Fruit fly (Drosophila melanogaster) S2 (cell line): Measurements from ENCODE around the gene CG2608.

Experiments used
- CG8478 ChIP-seq: fragments of >200 bp; optimal IDR thresholded peaks from 2 replicates; lab custom pipeline; 2018
- CTCF ChIP-seq, 2 experiments: fragments of >200 bp; optimal IDR thresholded peaks; 2 replicates each; lab custom pipeline; 2018

CG2608 gene

dm6 chr2L:20645394-20645869, at the start of gene CG2608, which contains the start of gene phr6-4:
Gene CG2608 (plus strand): TSS chr2L:20645822.
Gene phr6-4 (minus strand): TSS chr2L:20645791.
- TF ChIP-seq CG8478 (lab: Kevin White, UChicago) (no peak), CTCF (optimal IDR thresholded peaks at IDR 0.05; lab: Kevin White, UChicago) (no peak)

DNA sequence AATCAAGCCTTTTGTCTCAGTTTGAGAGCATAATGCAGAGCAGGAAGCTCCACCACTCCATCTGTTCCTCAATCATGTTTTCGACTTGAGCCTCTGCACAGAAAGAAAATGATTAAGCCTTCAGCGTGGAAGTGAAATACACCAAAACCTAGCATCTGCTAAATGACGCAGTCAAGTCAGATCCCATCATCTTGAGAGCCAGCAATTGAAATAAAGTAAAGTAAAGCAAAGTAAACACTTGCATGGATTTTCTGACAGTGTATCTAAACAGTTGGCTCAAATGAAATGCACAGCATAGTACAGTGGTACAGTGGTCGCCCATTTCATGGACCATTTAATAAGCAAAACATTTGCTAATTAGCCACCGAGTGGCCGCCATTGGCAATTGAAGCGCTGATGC, 47.9 kb upstream of the CG2608 start:
- TF ChIP-seq CG8478 (lab: Kevin White, UChicago) (no peak), CTCF (optimal IDR thresholded peaks at IDR 0.05; lab: Kevin White, UChicago) (no peak)

DNA sequence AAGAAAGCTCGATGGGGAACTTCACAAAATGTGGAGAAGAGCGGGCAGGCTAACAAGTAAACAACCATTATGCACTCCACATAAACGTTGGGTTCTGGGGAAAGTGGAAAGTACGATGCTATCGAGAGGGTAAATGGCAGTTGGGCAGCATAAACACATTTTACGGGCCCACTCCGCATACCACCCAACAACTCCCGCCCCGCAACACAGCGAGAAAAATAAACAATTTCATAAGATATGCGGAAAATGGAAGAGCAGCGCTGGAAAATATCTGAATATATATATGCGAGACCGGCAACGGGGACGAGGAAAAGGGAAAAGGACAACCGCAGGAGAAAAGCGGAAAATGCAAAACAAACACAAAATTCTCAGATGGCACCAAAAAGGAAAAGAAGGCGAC, 44.3 kb upstream of the CG2608 start:
- TF ChIP-seq CTCF (optimal IDR thresholded peaks at IDR 0.05; lab: Kevin White, UChicago), result no peak
- no peak for TF ChIP-seq CG8478 (lab: Kevin White, UChicago)

dm6 chr2L:20604096-20604495, 41.5 kb upstream of the CG2608 start, which contains the start of gene CG31677:
Gene CG31677 (minus strand): TSS chr2L:20604196.
- TF ChIP-seq CG8478 (lab: Kevin White, UChicago) (no peak), CTCF (optimal IDR thresholded peaks at IDR 0.05; lab: Kevin White, UChicago) (no peak)

dm6 chr2L:20614222-20614621, 31.4 kb upstream of the CG2608 start, which contains the start of gene CG15475:
Gene CG15475 (plus strand): TSS chr2L:20614522.
- TF ChIP-seq CG8478 (lab: Kevin White, UChicago), result no peak
- TF ChIP-seq CTCF (optimal IDR thresholded peaks at IDR 0.05; lab: Kevin White, UChicago), result no peak

DNA sequence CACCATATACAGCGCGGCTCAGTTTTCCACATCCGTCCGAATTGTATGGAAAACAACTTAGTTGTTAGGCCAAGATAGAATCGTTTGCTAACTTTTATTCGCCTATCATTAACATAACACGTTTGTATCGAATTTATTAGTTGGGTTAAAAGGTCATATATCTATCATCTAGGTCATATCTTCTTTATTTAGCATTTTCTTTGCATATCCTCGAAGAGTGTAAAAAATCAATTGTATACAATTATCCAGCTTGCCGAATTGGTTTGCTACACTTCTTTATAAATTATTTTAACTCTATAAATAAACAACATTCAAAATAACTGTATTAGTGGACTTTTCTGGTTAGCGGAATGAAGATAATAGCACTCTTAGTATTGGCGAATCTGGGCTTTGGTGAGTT, 11.4 kb upstream of the CG2608 start, which contains the start of gene CG17472:
TSS of gene CG17472 (plus strand) at position 301 of the 400 bp plus-strand sequence.
- TF ChIP-seq CG8478 (lab: Kevin White, UChicago) (no peak), CTCF (optimal IDR thresholded peaks at IDR 0.05; lab: Kevin White, UChicago) (no peak)

DNA sequence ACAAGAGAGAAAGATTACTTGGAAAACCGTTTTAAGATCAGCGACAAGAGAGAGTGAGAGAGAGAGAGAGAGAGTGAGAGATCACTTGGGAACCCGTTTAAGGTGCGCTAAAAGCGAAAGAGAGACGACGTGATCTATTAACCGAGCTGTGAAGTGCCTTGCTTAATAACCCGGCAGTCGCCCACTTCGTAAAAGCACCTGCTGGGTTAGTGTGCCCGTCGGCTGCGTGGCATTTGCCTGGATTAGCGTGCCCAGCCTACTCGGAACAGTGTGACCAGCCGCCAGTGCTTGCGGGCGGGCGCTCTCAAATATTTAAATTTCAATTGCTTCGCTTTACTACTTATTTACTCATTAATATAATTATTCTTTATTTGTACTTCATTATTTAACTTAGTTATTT, 7.2 kb upstream of the CG2608 start:
- TF ChIP-seq CTCF (optimal IDR thresholded peaks at IDR 0.05; lab: Kevin White, UChicago) (no peak), CG8478 (lab: Kevin White, UChicago) (no peak)

DNA sequence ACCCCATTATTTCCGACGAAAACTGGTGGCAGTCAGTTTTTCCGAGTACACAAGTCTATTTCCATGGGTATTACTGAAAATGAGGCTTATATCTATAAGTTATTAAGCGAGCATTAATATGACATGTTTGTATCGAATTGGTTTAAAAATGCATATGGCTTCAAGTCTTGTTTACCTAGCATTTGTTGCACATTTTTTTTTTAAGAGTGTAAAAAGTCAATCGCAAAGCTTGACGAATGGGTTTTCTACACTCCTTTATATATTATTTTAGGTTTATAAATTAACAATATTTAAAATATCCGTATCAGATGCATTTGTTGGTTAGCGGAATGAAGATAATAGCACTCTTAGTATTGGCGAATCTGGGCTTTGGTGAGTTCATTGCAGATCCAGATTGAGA, 5.8 kb upstream of the CG2608 start, which contains the start of gene CG31680:
TSS of gene CG31680 (plus strand) at position 301 of the 400 bp plus-strand sequence.
- TF ChIP-seq CTCF (optimal IDR thresholded peaks at IDR 0.05; lab: Kevin White, UChicago) (no peak), CG8478 (lab: Kevin White, UChicago) (no peak)

- TF ChIP-seq CTCF (optimal IDR thresholded peaks at IDR 0.05; lab: Kevin White, UChicago), result no peak
- TF ChIP-seq CG8478 (lab: Kevin White, UChicago), result no peak
Observed at dm6 chr2L:20640617-20641016, 5.0 kb upstream of the CG2608 start, which contains the start of gene Sfp38D. Gene Sfp38D (plus strand): TSS chr2L:20640917.

DNA sequence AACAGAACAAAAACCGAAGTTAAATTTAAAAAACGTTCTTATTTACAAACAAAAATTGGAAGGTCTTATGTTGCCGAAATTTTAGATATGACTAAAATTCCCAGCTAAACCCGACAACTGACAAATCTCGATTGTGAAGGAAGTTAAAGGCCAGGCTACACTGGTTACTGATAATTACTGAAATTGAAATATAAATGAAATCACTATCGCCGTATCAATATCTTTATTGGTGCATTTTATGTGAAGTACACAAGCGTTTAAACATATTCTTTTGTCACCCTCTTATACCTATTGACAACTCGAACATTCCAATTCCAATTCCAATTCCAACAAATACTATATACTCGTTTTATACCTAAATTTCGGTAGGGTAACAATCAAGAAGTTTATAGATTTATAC, 2.5 kb upstream of the CG2608 start, which contains the start of gene CG17470:
TSS of gene CG17470 (minus strand) at position 101 of the 400 bp plus-strand sequence.
- TF ChIP-seq CTCF (optimal IDR thresholded peaks at IDR 0.05; lab: Kevin White, UChicago) (no peak), CG8478 (lab: Kevin White, UChicago) (no peak)

- TF ChIP-seq CG8478 (lab: Kevin White, UChicago) (no peak), CTCF (optimal IDR thresholded peaks at IDR 0.05; lab: Kevin White, UChicago) (peak in 1 of 2 experiments; percentile 26)
Observed at dm6 chr2L:20647240-20647908, 1.8 kb downstream of the CG2608 start.

- TF ChIP-seq CTCF (optimal IDR thresholded peaks at IDR 0.05; lab: Kevin White, UChicago) (no peak), CG8478 (lab: Kevin White, UChicago) (no peak)
Observed at dm6 chr2L:20648612-20649011, 3.0 kb downstream of the CG2608 start, which contains the start of gene CG18810. Gene CG18810 (plus strand): TSS chr2L:20648912.

dm6 chr2L:20649891-20650290, 4.3 kb downstream of the CG2608 start, which contains the start of gene CG2611:
Gene CG2611 (plus strand): TSS chr2L:20650189.
- TF ChIP-seq CTCF (optimal IDR thresholded peaks at IDR 0.05; lab: Kevin White, UChicago), result no peak

DNA sequence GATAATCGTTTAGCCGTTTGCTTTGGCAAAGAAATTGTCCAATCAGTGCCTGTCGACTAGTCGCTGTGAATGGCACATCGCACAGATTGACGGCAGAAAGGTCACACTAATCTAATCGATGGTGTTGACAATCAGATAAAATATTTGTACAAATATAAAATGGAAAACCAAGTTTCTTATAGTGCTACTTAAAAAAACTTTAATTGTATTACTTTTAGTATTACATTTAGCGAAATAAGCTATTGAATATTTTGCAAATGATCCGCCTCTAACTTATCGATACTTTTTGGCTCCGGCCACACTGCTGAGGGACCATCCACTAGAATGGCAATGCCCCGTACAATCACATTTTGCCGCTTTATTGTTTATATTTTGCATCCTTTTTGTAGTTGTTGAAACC, 10.5 kb downstream of the CG2608 start, which contains the start of the genes brun and CG2614:
TSS of gene brun (minus strand) at position 69 of the 400 bp plus-strand sequence.
TSS of gene CG2614 (plus strand) at position 317 of the 400 bp plus-strand sequence.
- TF ChIP-seq CG8478 (lab: Kevin White, UChicago), result no peak
- no peak for TF ChIP-seq CTCF (optimal IDR thresholded peaks at IDR 0.05; lab: Kevin White, UChicago)

DNA sequence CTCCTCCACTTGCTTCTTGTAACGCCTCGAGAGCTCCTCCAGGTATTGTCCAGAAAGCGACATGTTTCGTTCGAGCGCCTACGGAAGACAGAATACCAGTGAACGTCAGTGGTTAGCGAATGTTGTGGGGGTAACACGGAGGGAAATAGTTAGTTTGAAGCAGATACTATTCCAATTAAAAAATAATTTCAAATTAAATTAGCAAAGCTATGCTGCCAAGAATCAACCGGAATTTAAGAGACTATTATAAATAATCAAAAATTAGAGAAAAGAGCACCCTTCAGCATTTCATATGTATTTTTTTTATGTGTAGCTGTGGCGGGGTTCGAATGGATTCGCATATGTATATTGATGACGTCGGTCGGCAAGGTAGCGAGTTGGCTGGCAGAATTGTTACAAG, 15.4 kb downstream of the CG2608 start:
- TF ChIP-seq CTCF (optimal IDR thresholded peaks at IDR 0.05; lab: Kevin White, UChicago) (no peak), CG8478 (lab: Kevin White, UChicago) (no peak)
